Fruit fly (Drosophila melanogaster): Measurements from ENCODE around the gene mtgo.

mtgo gene

DNA sequence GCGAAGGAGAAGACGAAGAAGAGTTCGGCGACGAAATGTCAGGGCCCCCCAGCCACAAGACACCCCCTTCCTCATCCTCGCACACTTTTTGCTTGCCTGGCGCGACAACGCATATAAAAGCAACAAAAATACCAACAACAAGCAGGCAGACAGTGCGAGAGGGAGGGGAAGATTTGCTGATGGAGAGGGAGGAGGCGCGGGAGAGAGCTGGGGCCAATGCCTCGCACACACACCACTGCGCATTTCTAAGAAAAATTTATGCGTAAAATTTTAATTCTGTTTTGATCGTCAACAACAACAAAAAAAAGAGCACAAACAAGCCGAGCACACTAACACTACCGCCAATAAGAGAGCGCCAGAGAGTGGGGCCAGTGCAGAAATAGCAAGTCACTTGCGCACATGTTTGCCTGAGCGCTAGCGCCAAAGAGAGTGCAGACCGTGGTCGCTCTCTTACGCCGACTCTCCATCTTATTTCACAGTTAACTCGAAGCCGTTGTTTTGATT, 18.7 kb upstream of the mtgo start (continued):
- TF ChIP-seq Abd-B (GFP tag; optimal IDR thresholded peaks at IDR 0.05) = peak; percentile 64
- peak; percentile 23 for TF ChIP-seq CG31365 (tag; optimal IDR thresholded peaks at IDR 0.05)
- 0 out of 3 replicates have a peak, but pooled peaks have one; percentile 15 for TF ChIP-seq CG16813 (GFP tag; IDR thresholded peaks at IDR 0.05; ENCODE audit: partially characterized antibody)
- no peak for TF ChIP-seq Hr39 (optimal IDR thresholded peaks at IDR 0.05)
- TF ChIP-seq oc (tag; optimal IDR thresholded peaks at IDR 0.05) = peak; percentile 60
- peak; percentile 44 for TF ChIP-seq CHES-1-like (GFP tag; optimal IDR thresholded peaks at IDR 0.05)
- peak in 1 of 2 experiments; percentile 68 for TF ChIP-seq Eip74EF (GFP tag; optimal IDR thresholded peaks at IDR 0.05)
- peak; percentile 41 for TF ChIP-seq dm (GFP tag; optimal IDR thresholded peaks at IDR 0.05)
- 0 out of 2 replicates have a peak, but pooled peaks have one; percentile 18 for TF ChIP-seq CkIIα-i1 (GFP tag; IDR thresholded peaks at IDR 0.05)
- peak; percentile 38; the same call in 1 of the 3 replicates for TF ChIP-seq CG11695 (GFP tag; IDR thresholded peaks at IDR 0.05)
- TF ChIP-seq B-H2 (GFP tag; optimal IDR thresholded peaks at IDR 0.05) = peak; percentile 69
- peak; percentile 12 for TF ChIP-seq Nf-YB (GFP tag; optimal IDR thresholded peaks at IDR 0.05)
- TF ChIP-seq BEAF-32 (GFP tag; optimal IDR thresholded peaks at IDR 0.05) = no peak
- TF ChIP-seq CG6175 (GFP tag; IDR thresholded peaks at IDR 0.05) = peak; percentile 45; the same call in 1 of the 3 replicates
- TF ChIP-seq nerfin-2 (GFP tag; IDR thresholded peaks at IDR 0.05; ENCODE audit: partially characterized antibody) = no peak
- peak; percentile 44 for TF ChIP-seq CG8924 (tag; optimal IDR thresholded peaks at IDR 0.05)
- peak; percentile 93 for TF ChIP-seq vvl (GFP tag; IDR thresholded peaks at IDR 0.05)
- peak; percentile 96 for TF ChIP-seq sd (tag; optimal IDR thresholded peaks at IDR 0.05)
- no peak for TF ChIP-seq fd96Cb (tag; optimal IDR thresholded peaks at IDR 0.05)
- TF ChIP-seq Trl (optimal IDR thresholded peaks at IDR 0.05) = peak; percentile 96 to 99
- peak; percentile 27 for TF ChIP-seq Trl (GFP tag; optimal IDR thresholded peaks at IDR 0.05)
- peak; percentile 34 for TF ChIP-seq pb (GFP tag; optimal IDR thresholded peaks at IDR 0.05)
- TF ChIP-seq CG8388 (GFP tag; optimal IDR thresholded peaks at IDR 0.05) = peak; percentile 1
- TF ChIP-seq Scr (GFP tag; IDR thresholded peaks at IDR 0.05; ENCODE audit: partially characterized antibody) = no peak
- peak; percentile 50 for TF ChIP-seq ash1 (GFP tag; optimal IDR thresholded peaks at IDR 0.05)
- 0 out of 2 replicates have a peak, but pooled peaks have one; percentile 31 for TF ChIP-seq seq (GFP tag; IDR thresholded peaks at IDR 0.05)
- TF ChIP-seq Deaf1 (tag; optimal IDR thresholded peaks at IDR 0.05) = peak; percentile 73
- peak; percentile 55; the same call in 1 of the 2 replicates for TF ChIP-seq chm (GFP tag; IDR thresholded peaks at IDR 0.05)
- TF ChIP-seq fu2 (GFP tag; optimal IDR thresholded peaks at IDR 0.05) = no peak
- peak in 2 of 3 experiments; percentile 88 to 100 for TF ChIP-seq Stat92E (GFP tag; optimal IDR thresholded peaks at IDR 0.05)
- peak; percentile 9; the same call in 1 of the 2 replicates for TF ChIP-seq CG3847 (GFP tag; IDR thresholded peaks at IDR 0.05)
- peak; percentile 43 for TF ChIP-seq kah (GFP tag; optimal IDR thresholded peaks at IDR 0.05)
- peak; percentile 48 for TF ChIP-seq Hey (tag; optimal IDR thresholded peaks at IDR 0.05)
- TF ChIP-seq CG8944 (GFP tag; optimal IDR thresholded peaks at IDR 0.05) = no peak
- no peak for TF ChIP-seq ase (GFP tag; IDR thresholded peaks at IDR 0.05)
- TF ChIP-seq chinmo (GFP tag; IDR thresholded peaks at IDR 0.05; ENCODE audit: partially characterized antibody) = peak; percentile 100
- TF ChIP-seq unc-4 (GFP tag; IDR thresholded peaks at IDR 0.05; ENCODE audit: partially characterized antibody) = 0 out of 2 replicates have a peak, but pooled peaks have one; percentile 38
- peak; percentile 8 to 57 for TF ChIP-seq bsh (GFP tag; optimal IDR thresholded peaks at IDR 0.05)
- peak; percentile 80 for TF ChIP-seq gro (GFP tag; optimal IDR thresholded peaks at IDR 0.05)
- TF ChIP-seq Dip3 (GFP tag; optimal IDR thresholded peaks at IDR 0.05) = no peak
- 0 out of 2 replicates have a peak, but pooled peaks have one; percentile 15 for TF ChIP-seq Ada2b (GFP tag; IDR thresholded peaks at IDR 0.05)
- TF ChIP-seq HLH4C (GFP tag; IDR thresholded peaks at IDR 0.05; ENCODE audit: partially characterized antibody) = peak; percentile 39; the same call in 1 of the 3 replicates
- TF ChIP-seq CG3163 (GFP tag; optimal IDR thresholded peaks at IDR 0.05) = peak; percentile 97
- no peak for TF ChIP-seq CG6272 (GFP tag; IDR thresholded peaks at IDR 0.05)
- peak; percentile 48 for TF ChIP-seq odd (GFP tag; optimal IDR thresholded peaks at IDR 0.05)
- peak; percentile 60 for TF ChIP-seq CG14441 (GFP tag; IDR thresholded peaks at IDR 0.05)
- TF ChIP-seq CG10147 (GFP tag; optimal IDR thresholded peaks at IDR 0.05) = no peak
- peak; percentile 84 for TF ChIP-seq kay (GFP tag; optimal IDR thresholded peaks at IDR 0.05)
- peak; percentile 44 for TF ChIP-seq CG6683 (GFP tag; optimal IDR thresholded peaks at IDR 0.05)

Measured in whole organism, embryonic.